Fruit fly (Drosophila melanogaster) whole organism, embryonic: Measurements from ENCODE around the gene MtnF.

Experiments used
- Ada2b ChIP-seq: fragments of 200-800 bp; sonication (Bioruptor generic); IDR thresholded peaks from 2 replicates; pipeline ENCODE4 v1.3.6; 2022; ENCODE audit warnings: missing biosample characterization, missing genetic modification characterization
- Adf1 ChIP-seq: fragments of 200-800 bp; sonication (Bioruptor generic); IDR thresholded peaks from 2 replicates; pipeline ENCODE4 v1.3.6; 2022; ENCODE audit warnings: missing biosample characterization, missing genetic modification characterization
- CG10565 ChIP-seq: fragments of 200-800 bp; sonication (Bioruptor generic); optimal IDR thresholded peaks from 3 replicates; lab custom pipeline; 2016; ENCODE audit warnings: missing biosample characterization, mild to moderate bottlenecking, missing genetic modification characterization
- CG11398 ChIP-seq: fragments of 200-800 bp; sonication (Bioruptor generic); optimal IDR thresholded peaks from 2 replicates; lab custom pipeline; 2016; ENCODE audit warnings: missing biosample characterization, missing genetic modification characterization
- CG11456 ChIP-seq: fragments of 200-800 bp; sonication (Bioruptor generic); IDR thresholded peaks from 3 replicates; pipeline ENCODE4 v1.3.6; 2022; ENCODE audit warnings: missing biosample characterization, missing genetic modification characterization
- CG11504 ChIP-seq: fragments of 200-800 bp; sonication (Bioruptor generic); optimal IDR thresholded peaks from 3 replicates; lab custom pipeline; 2019; ENCODE audit warnings: missing biosample characterization, mild to moderate bottlenecking, missing genetic modification characterization, moderate library complexity
- CG12659 ChIP-seq: fragments of 200-800 bp; sonication (Bioruptor generic); optimal IDR thresholded peaks from 3 replicates; lab custom pipeline; 2017; ENCODE audit warnings: mild to moderate bottlenecking, missing biosample characterization, missing genetic modification reagents, missing genetic modification characterization
- CG13296 ChIP-seq: fragments of 200-800 bp; sonication (Bioruptor generic); optimal IDR thresholded peaks from 3 replicates; lab custom pipeline; 2018; ENCODE audit warnings: missing biosample characterization, mild to moderate bottlenecking, missing genetic modification characterization
- CG1529 ChIP-seq: fragments of 200-800 bp; sonication (Bioruptor generic); optimal IDR thresholded peaks from 3 replicates; lab custom pipeline; 2018; ENCODE audit warnings: missing biosample characterization, missing genetic modification characterization
- CG1603 ChIP-seq: fragments of 200-800 bp; sonication (Bioruptor generic); optimal IDR thresholded peaks from 2 replicates; lab custom pipeline; 2019; ENCODE audit warnings: missing biosample characterization, mild to moderate bottlenecking, missing genetic modification characterization, moderate library complexity
- CG1647 ChIP-seq: fragments of 200-800 bp; sonication (Bioruptor generic); optimal IDR thresholded peaks from 3 replicates; lab custom pipeline; 2016; ENCODE audit warnings: missing biosample characterization, missing genetic modification characterization
- CG17612 ChIP-seq: fragments of 200-800 bp; sonication (Bioruptor generic); IDR thresholded peaks from 2 replicates; pipeline ENCODE4 v1.3.6; 2022; ENCODE audit warnings: missing biosample characterization, missing genetic modification characterization
- CG17829 ChIP-seq: fragments of 200-800 bp; optimal IDR thresholded peaks from 2 replicates; lab custom pipeline; 2019; ENCODE audit warnings: missing biosample characterization, mild to moderate bottlenecking, missing genetic modification characterization, moderate library complexity
- CG30020 ChIP-seq: fragments of 200-800 bp; optimal IDR thresholded peaks from 2 replicates; lab custom pipeline; 2019; ENCODE audit warnings: missing biosample characterization, mild to moderate bottlenecking, missing genetic modification characterization, moderate library complexity
- CG30431 ChIP-seq: fragments of 200-800 bp; sonication (Bioruptor generic); optimal IDR thresholded peaks from 2 replicates; lab custom pipeline; 2017; ENCODE audit warnings: missing biosample characterization, missing genetic modification characterization
- CG33557 ChIP-seq: fragments of 200-800 bp; sonication (Bioruptor generic); optimal IDR thresholded peaks from 2 replicates; lab custom pipeline; 2019; ENCODE audit warnings: missing biosample characterization, mild to moderate bottlenecking, missing genetic modification characterization, moderate library complexity
- CG3407 ChIP-seq: fragments of 200-800 bp; sonication (Bioruptor generic); optimal IDR thresholded peaks from 2 replicates; lab custom pipeline; 2018; ENCODE audit warnings: missing biosample characterization, mild to moderate bottlenecking, missing genetic modification characterization
- CG3838 ChIP-seq: fragments of 200-800 bp; sonication (Bioruptor generic); optimal IDR thresholded peaks from 3 replicates; lab custom pipeline; 2016; ENCODE audit warnings: missing biosample characterization, missing genetic modification characterization
- CG4424 ChIP-seq: fragments of 200-800 bp; sonication (Bioruptor generic); optimal IDR thresholded peaks from 3 replicates; lab custom pipeline; 2016; ENCODE audit warnings: missing biosample characterization, missing genetic modification characterization
- CG6254 ChIP-seq: fragments of 200-800 bp; sonication (Bioruptor generic); optimal IDR thresholded peaks from 3 replicates; lab custom pipeline; 2017; ENCODE audit warnings: mild to moderate bottlenecking, missing biosample characterization, missing genetic modification reagents, missing genetic modification characterization
- CG7928 ChIP-seq: fragments of 200-800 bp; sonication (Bioruptor generic); optimal IDR thresholded peaks from 2 replicates; lab custom pipeline; 2017; ENCODE audit warnings: missing biosample characterization, mild to moderate bottlenecking, missing genetic modification characterization
- CG8359 ChIP-seq: fragments of 200-800 bp; sonication (Bioruptor generic); optimal IDR thresholded peaks from 2 replicates; lab custom pipeline; 2017; ENCODE audit warnings: missing biosample characterization, mild to moderate bottlenecking, missing genetic modification characterization, borderline replicate concordance
- CG8765 ChIP-seq: fragments of 200-800 bp; sonication (Bioruptor generic); IDR thresholded peaks from 2 replicates; pipeline ENCODE4 v1.3.6; 2022; ENCODE audit warnings: missing biosample characterization, missing genetic modification characterization
- CG8944 ChIP-seq: fragments of 200-800 bp; sonication (Bioruptor generic); optimal IDR thresholded peaks from 3 replicates; lab custom pipeline; 2016; ENCODE audit warnings: missing biosample characterization, missing genetic modification characterization
- CoRest ChIP-seq: fragments of 200-800 bp; sonication (Bioruptor generic); optimal IDR thresholded peaks from 3 replicates; lab custom pipeline; 2018; ENCODE audit warnings: missing biosample characterization, mild to moderate bottlenecking, missing genetic modification characterization, moderate library complexity
- Dip3 ChIP-seq: fragments of 200-800 bp; sonication (Bioruptor generic); optimal IDR thresholded peaks from 3 replicates; lab custom pipeline; 2016; ENCODE audit warnings: missing biosample characterization, missing genetic modification characterization
- Ets97D ChIP-seq: fragments of 200-800 bp; sonication (Bioruptor generic); optimal IDR thresholded peaks from 3 replicates; lab custom pipeline; 2016; ENCODE audit warnings: missing biosample characterization, missing genetic modification characterization
- Fer1 ChIP-seq: fragments of 200-800 bp; sonication (Bioruptor generic); optimal IDR thresholded peaks from 2 replicates; lab custom pipeline; 2017; ENCODE audit warnings: missing biosample characterization, mild to moderate bottlenecking, missing genetic modification characterization
- HLH4C ChIP-seq: fragments of 200-800 bp; sonication (Bioruptor generic); IDR thresholded peaks from 3 replicates; pipeline ENCODE4 v1.3.6; 2022; ENCODE audit warnings: missing biosample characterization, missing genetic modification characterization; ENCODE audit not compliant: partially characterized antibody
- Hmr ChIP-seq: fragments of 200-800 bp; sonication (Bioruptor generic); optimal IDR thresholded peaks from 3 replicates; lab custom pipeline; 2017; ENCODE audit warnings: mild to moderate bottlenecking, missing biosample characterization, missing genetic modification reagents, missing genetic modification characterization
- Lhr ChIP-seq: fragments of 200-800 bp; sonication (Bioruptor generic); optimal IDR thresholded peaks from 3 replicates; lab custom pipeline; 2017; ENCODE audit warnings: mild to moderate bottlenecking, missing biosample characterization, missing genetic modification reagents, missing genetic modification characterization
- Poxn ChIP-seq: fragments of 200-800 bp; sonication (Bioruptor generic); IDR thresholded peaks from 2 replicates; pipeline ENCODE4 v1.3.6; 2022; ENCODE audit warnings: missing biosample characterization, missing genetic modification characterization
- Sox100B ChIP-seq: fragments of 200-800 bp; sonication (Bioruptor generic); optimal IDR thresholded peaks from 3 replicates; lab custom pipeline; 2018; ENCODE audit warnings: missing biosample characterization, mild to moderate bottlenecking, missing genetic modification characterization
- Ssrp ChIP-seq: fragments of 200-800 bp; sonication (Bioruptor generic); optimal IDR thresholded peaks from 2 replicates; lab custom pipeline; 2018; ENCODE audit warnings: missing biosample characterization, mild to moderate bottlenecking, missing genetic modification characterization, moderate library complexity
- Trl ChIP-seq, 3 experiments: fragments of >200 bp in 2 of 3; fragments of 200-800 bp in 1 of 3; sonication (Bioruptor generic) in 1 of 3; optimal IDR thresholded peaks; 2 replicates in 1 of 3; 3 replicates in 2 of 3; lab custom pipeline; 2016 to 2017; ENCODE audit warnings: missing biosample characterization in 1 of 3, missing genetic modification characterization in 1 of 3
- Usf ChIP-seq: fragments of 200-800 bp; sonication (Bioruptor generic); optimal IDR thresholded peaks from 2 replicates; lab custom pipeline; 2017; ENCODE audit warnings: missing genotype, missing biosample characterization, missing genetic modification characterization
- dan ChIP-seq: fragments of 200-800 bp; sonication (Bioruptor generic); IDR thresholded peaks from 2 replicates; pipeline ENCODE4 v1.3.6; 2022; ENCODE audit warnings: missing biosample characterization, missing genetic modification characterization
- dm ChIP-seq: fragments of 200-800 bp; sonication (Bioruptor generic); optimal IDR thresholded peaks from 3 replicates; lab custom pipeline; 2016; ENCODE audit warnings: missing biosample characterization, missing genetic modification characterization
- dmrt11E ChIP-seq: fragments of 200-800 bp; sonication (Bioruptor generic); optimal IDR thresholded peaks from 3 replicates; lab custom pipeline; 2018; ENCODE audit warnings: missing biosample characterization, mild to moderate bottlenecking, missing genetic modification characterization, moderate library complexity
- gro ChIP-seq: fragments of 200-800 bp; sonication (Bioruptor generic); optimal IDR thresholded peaks from 2 replicates; lab custom pipeline; 2016; ENCODE audit warnings: missing biosample characterization, missing genetic modification characterization
- nau ChIP-seq: fragments of 200-800 bp; sonication (Bioruptor generic); optimal IDR thresholded peaks from 3 replicates; lab custom pipeline; 2017; ENCODE audit warnings: missing biosample characterization, mild to moderate bottlenecking, missing genetic modification characterization, missing genetic modification reagents
- pnt ChIP-seq: fragments of 200-800 bp; sonication (Bioruptor generic); optimal IDR thresholded peaks from 3 replicates; lab custom pipeline; 2016; ENCODE audit warnings: missing biosample characterization, missing genetic modification characterization
- ranshi ChIP-seq: fragments of 200-800 bp; sonication (Bioruptor generic); IDR thresholded peaks from 2 replicates; pipeline ENCODE4 v1.3.6; 2022; ENCODE audit warnings: missing biosample characterization, missing genetic modification characterization
- run ChIP-seq: fragments of 200-800 bp; sonication (Bioruptor generic); optimal IDR thresholded peaks from 3 replicates; lab custom pipeline; 2018; ENCODE audit warnings: missing biosample characterization, mild to moderate bottlenecking, missing genetic modification characterization
- salm ChIP-seq: fragments of 200-800 bp; sonication (Bioruptor generic); optimal IDR thresholded peaks from 2 replicates; lab custom pipeline; 2018; ENCODE audit warnings: missing biosample characterization, mild to moderate bottlenecking, missing genetic modification characterization
- sima ChIP-seq: fragments of 200-800 bp; sonication (Bioruptor generic); optimal IDR thresholded peaks from 2 replicates; lab custom pipeline; 2016; ENCODE audit warnings: missing biosample characterization, missing genetic modification characterization
- slp2 ChIP-seq: fragments of 200-800 bp; sonication (Bioruptor generic); optimal IDR thresholded peaks from 2 replicates; lab custom pipeline; 2016; ENCODE audit warnings: missing biosample characterization, missing genetic modification characterization
- ssp ChIP-seq: fragments of 200-800 bp; sonication (Bioruptor generic); IDR thresholded peaks from 2 replicates; pipeline ENCODE4 v1.3.6; 2022; ENCODE audit warnings: missing biosample characterization, missing genetic modification characterization
- trh ChIP-seq: fragments of 200-800 bp; sonication (Bioruptor generic); optimal IDR thresholded peaks from 2 replicates; lab custom pipeline; 2016; ENCODE audit warnings: missing biosample characterization, missing genetic modification characterization
- tup ChIP-seq: fragments of 200-800 bp; sonication (Bioruptor generic); optimal IDR thresholded peaks from 2 replicates; lab custom pipeline; 2016; ENCODE audit warnings: missing biosample characterization, mild to moderate bottlenecking, missing genetic modification characterization, moderate library complexity

The MtnF gene

DNA sequence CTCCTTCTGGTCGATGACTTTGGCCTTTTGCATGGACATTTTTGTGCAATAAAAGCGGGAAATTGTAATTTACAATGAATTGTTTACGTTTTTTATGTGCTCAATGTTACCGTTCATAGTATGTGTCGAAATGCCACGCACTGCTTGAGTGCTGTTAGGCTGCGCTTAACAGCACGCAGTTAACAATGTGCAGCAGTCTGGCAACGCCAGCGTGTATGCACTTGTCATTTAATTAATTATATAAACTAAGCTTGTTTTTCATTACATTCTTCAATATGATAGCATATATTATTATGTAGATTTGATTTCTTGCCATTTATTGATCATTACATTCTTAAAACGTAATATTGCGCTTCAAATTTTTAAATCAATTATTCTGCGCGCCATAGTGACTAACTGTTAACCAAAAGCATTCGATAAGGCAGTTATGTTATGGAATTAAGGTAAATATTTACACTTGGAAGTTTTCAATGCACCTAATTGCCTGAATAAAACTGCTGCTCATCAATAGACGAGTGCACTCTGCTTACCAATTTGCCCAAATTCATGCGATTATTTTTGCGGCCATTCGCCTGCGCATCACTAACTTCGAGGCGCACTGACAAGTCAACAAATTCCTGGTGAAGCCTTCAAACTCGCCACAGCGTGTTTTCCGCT is 49.8 kb downstream of the MtnF start, which contains the start of the genes CG13625 and mld (continued):
- no peak for TF ChIP-seq CG3838 (GFP tag; lab: Kevin White, UChicago)
- TF ChIP-seq CG13296 (GFP tag; lab: Kevin White, UChicago), result no peak
- no peak for TF ChIP-seq run (tag; lab: Kevin White, UChicago)
- TF ChIP-seq Lhr (GFP tag; lab: Kevin White, UChicago), result peak; percentile 68
- TF ChIP-seq CG17612 (GFP tag; lab: Robert Waterston, UW), result no peak
- no peak for TF ChIP-seq Usf
- TF ChIP-seq CG10565 (GFP tag; lab: Kevin White, UChicago), result no peak
- TF ChIP-seq CG8359, result no peak
- no peak for TF ChIP-seq salm
- TF ChIP-seq dmrt11E (tag; lab: Kevin White, UChicago), result no peak
- TF ChIP-seq Ets97D (GFP tag; lab: Kevin White, UChicago), result peak; percentile 18
- TF ChIP-seq CG30020 (tag; lab: Kevin White, UChicago), result no peak
- no peak for TF ChIP-seq Hmr (GFP tag; lab: Kevin White, UChicago)
- no peak for TF ChIP-seq Dip3 (GFP tag; lab: Kevin White, UChicago)
- no peak for TF ChIP-seq nau
- TF ChIP-seq CG11398 (GFP tag; lab: Kevin White, UChicago), result no peak
- TF ChIP-seq Ssrp (tag; lab: Kevin White, UChicago), result no peak
- TF ChIP-seq CG11504 (tag; lab: Kevin White, UChicago), result peak; percentile 10
- TF ChIP-seq CG1603 (tag; lab: Kevin White, UChicago), result peak; percentile 22
- TF ChIP-seq Trl (optimal IDR thresholded peaks at IDR 0.05; lab: Kevin White, UChicago), result no peak
- no peak for TF ChIP-seq Trl (GFP tag; optimal IDR thresholded peaks at IDR 0.05; lab: Kevin White, UChicago)
- no peak for TF ChIP-seq slp2 (GFP tag; lab: Kevin White, UChicago)
- TF ChIP-seq CG1647, result no peak
- no peak for TF ChIP-seq ssp (GFP tag; lab: Robert Waterston, UW)
- TF ChIP-seq CG7928 (GFP tag; lab: Kevin White, UChicago), result no peak
- TF ChIP-seq tup (GFP tag; lab: Kevin White, UChicago), result no peak
- TF ChIP-seq gro, result no peak
- no peak for TF ChIP-seq Sox100B (GFP tag; lab: Kevin White, UChicago)
- no peak for TF ChIP-seq sima
- no peak for TF ChIP-seq CG33557 (GFP tag; lab: Kevin White, UChicago)
- no peak for TF ChIP-seq CG30431 (GFP tag; lab: Kevin White, UChicago)
- no peak for TF ChIP-seq Fer1 (GFP tag; lab: Kevin White, UChicago)
- TF ChIP-seq CG1529, result no peak
- TF ChIP-seq dan (GFP tag; lab: Robert Waterston, UW), result no peak
- TF ChIP-seq CG8944, result no peak
- TF ChIP-seq pnt (GFP tag; lab: Kevin White, UChicago), result no peak
- TF ChIP-seq CG8765 (GFP tag; lab: Robert Waterston, UW), result no peak
- TF ChIP-seq CG6254 (GFP tag; lab: Kevin White, UChicago), result no peak
- peak; percentile 9 for TF ChIP-seq CG17829 (tag; lab: Kevin White, UChicago)
- no peak for TF ChIP-seq CG3407
- TF ChIP-seq CoRest, result peak; percentile 57
- TF ChIP-seq CG12659, result peak; percentile 55
- no peak for TF ChIP-seq Poxn (GFP tag; lab: Robert Waterston, UW)
- TF ChIP-seq CG4424 (GFP tag; lab: Kevin White, UChicago), result no peak
- TF ChIP-seq Ada2b (GFP tag; lab: Robert Waterston, UW), result no peak
- no peak for TF ChIP-seq trh
- no peak for TF ChIP-seq Adf1 (GFP tag; lab: Robert Waterston, UW)
- TF ChIP-seq ranshi (GFP tag; lab: Robert Waterston, UW), result no peak
- TF ChIP-seq CG11456, result no peak
- TF ChIP-seq HLH4C (GFP tag; lab: Robert Waterston, UW), result no peak
- TF ChIP-seq dm, result peak; percentile 17
